Worm (Caenorhabditis elegans) whole organism, young adult: ENCODE data around the gene T07A9.15.

Source experiments
- B0336.3 ChIP-seq: fragments of 200-800 bp; sonication (Bioruptor generic); IDR thresholded peaks from 2 replicates; pipeline ENCODE4 v1.3.6; 2022; ENCODE audit warnings: missing genetic modification characterization, missing compliant biosample characterization
- F10E7.11 ChIP-seq: sonication (generic microtip); optimal IDR thresholded peaks from 2 replicates; lab custom pipeline; 2017; ENCODE audit warnings: mild to moderate bottlenecking, missing genetic modification characterization, moderate library complexity, missing compliant biosample characterization
- F33H1.4 ChIP-seq: fragments of 200-800 bp; sonication (Bioruptor generic); IDR thresholded peaks from 2 replicates; pipeline ENCODE4 v1.3.6; 2022; ENCODE audit warnings: missing genetic modification reagents, missing genetic modification characterization, missing compliant biosample characterization
- F39B2.1 ChIP-seq: fragments of 200-800 bp; sonication (Bioruptor generic); IDR thresholded peaks from 2 replicates; pipeline ENCODE4 v1.3.6; 2022; ENCODE audit warnings: missing genetic modification reagents, missing genetic modification characterization, missing compliant biosample characterization
- F57A8.1 ChIP-seq: fragments of 200-800 bp; sonication (Bioruptor generic); optimal IDR thresholded peaks from 2 replicates; lab custom pipeline; 2018; ENCODE audit warnings: mild to moderate bottlenecking, missing genetic modification characterization, moderate library complexity, missing compliant biosample characterization
- T26A5.8 ChIP-seq: sonication (generic microtip); optimal IDR thresholded peaks from 2 replicates; lab custom pipeline; 2016; ENCODE audit warnings: missing genetic modification characterization, missing compliant biosample characterization
- Y95B8A.8 ChIP-seq: fragments of 200-800 bp; sonication (Bioruptor generic); IDR thresholded peaks from 2 replicates; pipeline ENCODE4 v1.3.6; 2022; ENCODE audit warnings: missing genetic modification reagents, missing genetic modification characterization, missing compliant biosample characterization
- ZK185.1 ChIP-seq: sonication (generic microtip); optimal IDR thresholded peaks from 2 replicates; lab custom pipeline; 2016; ENCODE audit warnings: mild to moderate bottlenecking, missing genetic modification characterization, missing compliant biosample characterization; ENCODE audit not compliant: poor library complexity, severe bottlenecking
- akir-1 ChIP-seq: fragments of 200-800 bp; sonication (Bioruptor generic); optimal IDR thresholded peaks from 2 replicates; lab custom pipeline; 2018; ENCODE audit warnings: mild to moderate bottlenecking, missing genetic modification characterization, moderate library complexity, missing compliant biosample characterization
- aptf-2 ChIP-seq: fragments of 200-800 bp; sonication (Bioruptor generic); conservative IDR thresholded peaks from 2 replicates; pipeline ENCODE4 v1.3.6; 2022; ENCODE audit warnings: missing genetic modification reagents, missing genetic modification characterization, missing compliant biosample characterization
- attf-3 ChIP-seq: fragments of 200-800 bp; sonication (Bioruptor generic); conservative IDR thresholded peaks from 2 replicates; pipeline ENCODE4 v1.3.6; 2022; ENCODE audit warnings: missing genetic modification reagents, missing genetic modification characterization, missing compliant biosample characterization
- attf-6 ChIP-seq: fragments of 200-800 bp; sonication (Bioruptor generic); IDR thresholded peaks from 2 replicates; pipeline ENCODE4 v1.3.6; 2022; ENCODE audit warnings: missing genetic modification reagents, missing genetic modification characterization, missing compliant biosample characterization
- bed-1 ChIP-seq: fragments of 200-800 bp; sonication (Bioruptor generic); IDR thresholded peaks from 2 replicates; pipeline ENCODE4 v1.3.6; 2022; ENCODE audit warnings: missing genetic modification reagents, missing genetic modification characterization, missing compliant biosample characterization
- cebp-1 ChIP-seq, 2 experiments: fragments of 200-800 bp in 1 of 2; sonication (Bioruptor generic) in 1 of 2; sonication (generic microtip) in 1 of 2; IDR thresholded peaks in 1 of 2; optimal IDR thresholded peaks in 1 of 2; 2 replicates each; pipeline versions ENCODE4 v1.3.6 to Lab custom; 2017 to 2022; ENCODE audit warnings: missing compliant biosample characterization in 2 of 2, missing genetic modification characterization in 2 of 2, mild to moderate bottlenecking in 1 of 2, missing genetic modification reagents in 1 of 2, moderate library complexity in 1 of 2
- ceh-27 ChIP-seq: fragments of 200-800 bp; sonication (Bioruptor generic); optimal IDR thresholded peaks from 2 replicates; lab custom pipeline; 2018; ENCODE audit warnings: mild to moderate bottlenecking, missing genetic modification characterization, moderate library complexity, missing compliant biosample characterization
- dpff-1 ChIP-seq: sonication (generic microtip); optimal IDR thresholded peaks from 2 replicates; lab custom pipeline; 2017; ENCODE audit warnings: mild to moderate bottlenecking, missing genetic modification characterization, missing compliant biosample characterization
- efl-1 ChIP-seq: fragments of 150-350 bp; optimal IDR thresholded peaks from 2 replicates; lab custom pipeline; 2014; ENCODE audit warnings: missing biosample characterization, missing genetic modification reagents, missing genetic modification characterization
- egl-18 ChIP-seq: fragments of 200-800 bp; sonication (Bioruptor generic); IDR thresholded peaks from 2 replicates; pipeline ENCODE4 v1.3.6; 2022; ENCODE audit warnings: missing genetic modification reagents, missing genetic modification characterization, missing compliant biosample characterization
- gei-17 ChIP-seq: fragments of 200-800 bp; sonication (Bioruptor generic); optimal IDR thresholded peaks from 2 replicates; lab custom pipeline; 2018; ENCODE audit warnings: mild to moderate bottlenecking, missing genetic modification characterization, missing compliant biosample characterization
- hlh-12 ChIP-seq: sonication (generic microtip); optimal IDR thresholded peaks from 2 replicates; lab custom pipeline; 2016; ENCODE audit warnings: missing genetic modification characterization, missing compliant biosample characterization
- hmg-1.2 ChIP-seq: fragments of 200-800 bp; sonication (Bioruptor generic); IDR thresholded peaks from 2 replicates; pipeline ENCODE4 v1.3.6; 2022; ENCODE audit warnings: missing genetic modification reagents, missing genetic modification characterization, missing compliant biosample characterization
- lag-1 ChIP-seq: fragments of 200-800 bp; sonication (Bioruptor generic); IDR thresholded peaks from 2 replicates; pipeline ENCODE4 v1.3.6; 2022; ENCODE audit warnings: missing genetic modification reagents, missing genetic modification characterization, missing compliant biosample characterization
- let-607 ChIP-seq, 2 experiments: fragments of 200-800 bp in 1 of 2; sonication (Bioruptor generic) in 1 of 2; sonication (generic microtip) in 1 of 2; optimal IDR thresholded peaks; 2 replicates each; lab custom pipeline; 2016 to 2018; ENCODE audit warnings: mild to moderate bottlenecking in 2 of 2, missing compliant biosample characterization in 2 of 2, missing genetic modification characterization in 2 of 2, moderate library complexity in 2 of 2, missing genotype in 1 of 2
- lin-40 ChIP-seq: sonication (generic microtip); optimal IDR thresholded peaks from 2 replicates; lab custom pipeline; 2016; ENCODE audit warnings: missing genetic modification characterization, mild to moderate bottlenecking, missing compliant biosample characterization, missing genotype, missing genetic modification reagents
- madf-10 ChIP-seq: sonication (generic microtip); optimal IDR thresholded peaks from 2 replicates; lab custom pipeline; 2016; ENCODE audit warnings: mild to moderate bottlenecking, missing genetic modification characterization, missing compliant biosample characterization
- mel-28 ChIP-seq: sonication (generic microtip); optimal IDR thresholded peaks from 2 replicates; lab custom pipeline; 2016; ENCODE audit warnings: borderline replicate concordance, mild to moderate bottlenecking, missing genetic modification characterization, missing compliant biosample characterization
- nfya-2 ChIP-seq: fragments of 200-800 bp; sonication (Bioruptor generic); IDR thresholded peaks from 2 replicates; pipeline ENCODE4 v1.3.6; 2022; ENCODE audit warnings: missing genetic modification reagents, missing genetic modification characterization, missing compliant biosample characterization
- nhr-120 ChIP-seq: fragments of 200-800 bp; sonication (Bioruptor generic); IDR thresholded peaks from 2 replicates; pipeline ENCODE4 v1.3.6; 2022; ENCODE audit warnings: missing genetic modification characterization, missing compliant biosample characterization
- pbrm-1 ChIP-seq: fragments of 200-800 bp; sonication (Bioruptor generic); IDR thresholded peaks from 2 replicates; pipeline ENCODE4 v1.3.6; 2022; ENCODE audit warnings: missing genetic modification reagents, missing genetic modification characterization, missing compliant biosample characterization
- repo-1 ChIP-seq: sonication (generic microtip); optimal IDR thresholded peaks from 2 replicates; lab custom pipeline; 2017; ENCODE audit warnings: mild to moderate bottlenecking, missing genetic modification characterization, missing compliant biosample characterization
- somi-1 ChIP-seq: fragments of 200-800 bp; sonication (Bioruptor generic); optimal IDR thresholded peaks from 2 replicates; lab custom pipeline; 2018; ENCODE audit warnings: mild to moderate bottlenecking, missing genetic modification characterization, missing compliant biosample characterization
- xnd-1 ChIP-seq: sonication (generic microtip); optimal IDR thresholded peaks from 2 replicates; lab custom pipeline; 2016; ENCODE audit warnings: missing genotype, missing genetic modification reagents, missing genetic modification characterization, missing compliant biosample characterization
- zfh-2 ChIP-seq: fragments of 200-800 bp; sonication (Bioruptor generic); conservative IDR thresholded peaks from 2 replicates; pipeline ENCODE4 v1.3.6; 2022; ENCODE audit warnings: missing genetic modification reagents, missing genetic modification characterization, missing compliant biosample characterization
- zim-3 ChIP-seq: sonication (generic microtip); optimal IDR thresholded peaks from 2 replicates; lab custom pipeline; 2017; ENCODE audit warnings: mild to moderate bottlenecking, missing genetic modification characterization, moderate library complexity, missing compliant biosample characterization
- ztf-22 ChIP-seq: fragments of 200-800 bp; sonication (Bioruptor generic); optimal IDR thresholded peaks from 2 replicates; lab custom pipeline; 2018; ENCODE audit warnings: mild to moderate bottlenecking, missing genetic modification characterization, moderate library complexity, missing compliant biosample characterization
- ztf-3 ChIP-seq: fragments of 200-800 bp; sonication (Bioruptor generic); optimal IDR thresholded peaks from 2 replicates; lab custom pipeline; 2018; ENCODE audit warnings: mild to moderate bottlenecking, missing genetic modification characterization, missing compliant biosample characterization

Gene T07A9.15

DNA sequence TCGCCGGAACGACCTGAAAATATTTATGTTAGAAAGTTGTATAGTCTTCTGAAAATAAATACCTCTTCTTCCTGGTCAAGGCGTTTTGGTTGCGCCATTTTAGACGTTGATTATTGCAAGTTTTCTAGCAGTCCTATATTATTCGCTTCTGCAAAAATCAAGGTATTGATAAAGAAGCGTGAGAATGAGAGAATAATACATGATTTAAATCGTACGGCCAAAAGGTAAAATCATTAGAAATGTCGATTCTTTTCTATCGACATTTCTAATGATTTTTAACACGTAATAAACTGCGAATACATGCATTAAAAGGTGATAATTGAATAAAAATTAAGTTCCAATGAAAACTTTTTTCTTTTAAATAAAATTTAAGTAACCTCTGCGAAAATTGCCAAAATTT, 17.4 kb downstream of the T07A9.15 start, which contains the start of gene fln-1:
fln-1 (minus strand) TSS at position 101 of the 400 bp plus-strand sequence.
- TF ChIP-seq attf-3 (GFP tag; lab: Robert Waterston, UW) (no peak), lag-1 (no peak), gei-17 (GFP tag; lab: Kevin White, UChicago) (no peak), ztf-3 (GFP tag; lab: Kevin White, UChicago) (no peak), ZK185.1 (tag; lab: Kevin White, UChicago) (no peak), F57A8.1 (GFP tag; lab: Kevin White, UChicago) (no peak), attf-6 (GFP tag; lab: Robert Waterston, UW) (no peak), zim-3 (tag; lab: Kevin White, UChicago) (no peak), akir-1 (GFP tag; lab: Kevin White, UChicago) (no peak), Y95B8A.8 (GFP tag; lab: Robert Waterston, UW) (no peak), let-607 (tag; optimal IDR thresholded peaks at IDR 0.05; lab: Kevin White, UChicago) (no peak), cebp-1 (GFP tag; IDR thresholded peaks at IDR 0.05; lab: Robert Waterston, UW) (no peak), cebp-1 (tag; optimal IDR thresholded peaks at IDR 0.05; lab: Kevin White, UChicago) (no peak), T26A5.8 (tag; lab: Kevin White, UChicago) (no peak), xnd-1 (tag; lab: Kevin White, UChicago) (no peak), zfh-2 (GFP tag; lab: Robert Waterston, UW) (no peak), hlh-12 (tag; lab: Kevin White, UChicago) (no peak), ztf-22 (GFP tag; lab: Kevin White, UChicago) (no peak), egl-18 (GFP tag; lab: Robert Waterston, UW) (no peak)

DNA sequence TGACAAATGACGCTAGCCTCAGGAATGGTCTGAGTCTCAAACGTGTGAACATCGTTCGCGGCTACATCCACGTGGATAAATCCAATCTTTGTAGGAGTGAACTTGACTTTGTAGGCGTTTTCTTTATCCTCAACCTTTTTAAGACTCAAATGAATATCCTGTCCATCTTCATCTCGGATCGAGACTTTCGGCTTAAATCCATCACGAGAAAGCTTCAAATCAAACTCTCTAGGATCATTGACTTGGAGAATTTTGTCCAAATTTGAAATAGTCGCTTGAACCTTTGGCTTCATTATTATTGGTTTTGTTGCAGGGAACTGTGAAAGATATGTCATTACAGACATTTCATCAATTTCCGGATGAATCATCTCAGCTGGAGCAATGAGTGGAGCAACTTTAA, 19.4 kb downstream of the T07A9.15 start:
- no peak for TF ChIP-seq zim-3 (tag; lab: Kevin White, UChicago)
- no peak for TF ChIP-seq bed-1 (GFP tag; lab: Robert Waterston, UW)
- no peak for TF ChIP-seq dpff-1 (tag; lab: Kevin White, UChicago)
- TF ChIP-seq madf-10 (tag; lab: Kevin White, UChicago): no peak
- no peak for TF ChIP-seq T26A5.8 (tag; lab: Kevin White, UChicago)
- TF ChIP-seq hmg-1.2 (GFP tag; lab: Robert Waterston, UW): no peak
- TF ChIP-seq nhr-120 (GFP tag; lab: Robert Waterston, UW): no peak
- no peak for TF ChIP-seq B0336.3 (GFP tag; lab: Robert Waterston, UW)
- no peak for TF ChIP-seq repo-1
- TF ChIP-seq, all 124 proteins: peak for 0

DNA sequence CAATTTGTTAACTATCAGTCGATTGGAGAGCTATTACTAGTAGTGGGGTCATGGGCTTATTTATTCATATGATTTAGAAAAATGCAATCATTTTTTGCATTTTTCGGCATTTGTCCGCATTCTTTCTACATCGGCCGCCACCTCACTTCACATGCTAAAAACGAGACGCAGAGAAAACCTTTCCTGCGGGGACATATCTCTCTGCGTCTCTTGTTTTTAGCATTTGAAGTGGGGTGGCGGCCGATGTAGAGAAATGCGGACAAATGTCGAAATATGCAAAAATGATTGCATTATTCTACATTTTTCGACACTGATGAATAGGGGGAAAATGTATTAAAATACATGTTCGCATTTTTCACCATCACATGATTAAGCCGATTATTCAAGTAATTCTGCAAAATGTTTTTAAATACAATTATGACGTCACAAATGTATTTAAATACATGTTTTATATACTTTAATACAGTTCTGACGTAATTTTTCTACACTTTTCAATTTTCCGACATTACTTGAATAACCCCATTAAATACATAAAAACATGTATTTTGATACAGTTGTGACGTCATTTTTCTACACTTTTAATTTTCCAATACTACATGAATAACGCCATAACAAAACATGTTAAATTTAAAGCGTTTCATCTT, 21.1 kb downstream of the T07A9.15 start:
- TF ChIP-seq nfya-2 (no peak), aptf-2 (GFP tag; lab: Robert Waterston, UW) (0 out of 2 replicates have a peak, but pooled peaks have one; percentile 4), cebp-1 (GFP tag; IDR thresholded peaks at IDR 0.05; lab: Robert Waterston, UW) (no peak), cebp-1 (tag; optimal IDR thresholded peaks at IDR 0.05; lab: Kevin White, UChicago) (peak; percentile 65), F39B2.1 (no peak), hmg-1.2 (GFP tag; lab: Robert Waterston, UW) (peak; percentile 37; the same call in 1 of the 2 replicates), F33H1.4 (GFP tag; lab: Robert Waterston, UW) (0 out of 2 replicates have a peak, but pooled peaks have one; percentile 13)
- TF ChIP-seq, all 124 proteins: peak for 4

DNA sequence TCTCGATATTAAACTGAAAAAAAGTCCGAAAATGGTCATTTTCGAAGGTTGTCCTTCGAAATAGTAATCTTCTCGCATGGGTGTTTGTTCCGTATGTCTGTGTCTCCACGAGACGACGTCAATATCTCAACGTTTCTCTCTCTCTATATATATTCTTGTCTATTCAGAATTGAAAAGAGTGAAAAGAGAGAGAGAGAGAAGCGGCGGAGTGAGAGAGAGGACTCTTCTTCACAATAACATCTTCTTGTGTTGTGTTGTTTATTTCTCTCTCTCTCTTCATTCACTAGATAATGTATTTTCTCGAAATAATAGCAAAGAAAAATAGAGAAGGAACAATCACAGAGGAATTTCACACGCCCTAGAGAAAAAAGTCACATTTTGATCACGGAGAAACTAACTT, 26.9 kb downstream of the T07A9.15 start:
- TF ChIP-seq F10E7.11 (tag; lab: Kevin White, UChicago) (no peak), lin-40 (tag; lab: Kevin White, UChicago) (peak; percentile 10), cebp-1 (GFP tag; IDR thresholded peaks at IDR 0.05; lab: Robert Waterston, UW) (no peak), cebp-1 (tag; optimal IDR thresholded peaks at IDR 0.05; lab: Kevin White, UChicago) (peak; percentile 19), ceh-27 (GFP tag; lab: Kevin White, UChicago) (peak; percentile 14), Y95B8A.8 (GFP tag; lab: Robert Waterston, UW) (no peak), madf-10 (tag; lab: Kevin White, UChicago) (no peak), efl-1 (no peak), mel-28 (tag; lab: Kevin White, UChicago) (no peak), pbrm-1 (GFP tag; lab: Robert Waterston, UW) (no peak), somi-1 (GFP tag; lab: Kevin White, UChicago) (no peak)
